Worm (Caenorhabditis elegans) whole organism, L2 larva: ENCODE measurements around the gene lir-1.

Source experiments
- alr-1 ChIP-seq: fragments of 150-350 bp; optimal IDR thresholded peaks from 2 replicates; lab custom pipeline; 2014; ENCODE audit warnings: missing biosample characterization, missing genetic modification characterization
- aly-2 ChIP-seq: fragments of 150-350 bp; optimal IDR thresholded peaks from 2 replicates; lab custom pipeline; 2014; ENCODE audit warnings: missing biosample characterization, missing genetic modification characterization
- elt-3 ChIP-seq: sonication (generic microtip); optimal IDR thresholded peaks from 2 replicates; lab custom pipeline; 2017; ENCODE audit warnings: missing biosample characterization, missing genetic modification characterization
- lin-39 ChIP-seq: fragments of 150-350 bp; optimal IDR thresholded peaks from 2 replicates; lab custom pipeline; 2014; ENCODE audit warnings: missing biosample characterization, missing genetic modification reagents, missing genetic modification characterization
- sma-9 ChIP-seq, 2 experiments: fragments of 150-350 bp in 1 of 2; sonication (generic microtip) in 1 of 2; optimal IDR thresholded peaks; 2 replicates each; lab custom pipeline; 2014 to 2016; ENCODE audit warnings: missing genetic modification characterization in 2 of 2, mild to moderate bottlenecking in 1 of 2, missing biosample characterization in 1 of 2, missing compliant biosample characterization in 1 of 2, missing genetic modification reagents in 1 of 2, moderate library complexity in 1 of 2
- ztf-1 ChIP-seq: fragments of 200-800 bp; sonication (Bioruptor generic); conservative IDR thresholded peaks from 2 replicates; pipeline ENCODE4 v1.3.6; 2022; ENCODE audit warnings: missing genetic modification characterization, missing compliant biosample characterization

DNA sequence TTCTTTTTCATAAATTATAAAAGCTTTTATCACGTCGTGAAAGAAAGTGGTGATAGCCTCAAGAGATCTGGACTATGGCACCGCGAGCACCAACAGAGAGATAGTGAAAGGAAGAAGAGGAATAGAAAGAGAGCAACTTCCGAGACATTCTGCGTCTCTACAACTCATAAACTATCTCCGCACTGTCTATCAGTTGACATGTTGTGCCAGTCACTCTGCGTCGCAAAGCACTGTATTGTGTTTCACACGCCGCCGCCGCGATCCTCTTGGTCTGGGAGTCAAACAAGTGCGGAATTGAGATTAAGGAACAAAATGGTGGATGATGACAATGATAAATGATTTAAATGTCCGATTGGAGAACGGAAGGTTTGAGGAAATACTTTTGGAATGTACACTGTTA, 48.3 kb upstream of the lir-1 start:
- peak; percentile 41 for TF ChIP-seq sma-9 (GFP tag; optimal IDR thresholded peaks at IDR 0.05; lab: Kevin White, UChicago)
- TF ChIP-seq sma-9 (tag; optimal IDR thresholded peaks at IDR 0.05; lab: Kevin White, UChicago): no peak
- no peak for TF ChIP-seq elt-3 (tag; lab: Kevin White, UChicago)
- TF ChIP-seq alr-1 (tag; lab: Kevin White, UChicago): no peak
- TF ChIP-seq ztf-1: no peak
- TF ChIP-seq aly-2 (tag; lab: Kevin White, UChicago): no peak
- no peak for TF ChIP-seq lin-39 (tag; lab: Kevin White, UChicago)
